Worm (Caenorhabditis elegans) whole organism, L4 larva: ENCODE results near the gene mig-21.

Source experiments
- F44E2.7 ChIP-seq: fragments of 200-800 bp; sonication (Bioruptor generic); IDR thresholded peaks from 2 replicates; pipeline ENCODE4 v2.1.2; 2022; ENCODE audit warnings: missing genetic modification characterization, missing compliant biosample characterization
- R02D3.7 ChIP-seq: fragments of 150-350 bp; sonication (generic microtip); optimal IDR thresholded peaks from 3 replicates; lab custom pipeline; 2014; ENCODE audit warnings: missing biosample characterization, missing genetic modification characterization
- Y105C5A.15 ChIP-seq: fragments of 200-800 bp; sonication (Bioruptor generic); IDR thresholded peaks from 2 replicates; pipeline ENCODE4 v1.3.6; 2022; ENCODE audit warnings: missing genetic modification characterization, missing compliant biosample characterization
- Y75B8A.6 ChIP-seq: fragments of 200-800 bp; sonication (Bioruptor generic); IDR thresholded peaks from 2 replicates; pipeline ENCODE4 v1.3.6; 2022; ENCODE audit warnings: missing genetic modification reagents, missing genetic modification characterization, missing compliant biosample characterization
- ZK337.2 ChIP-seq: fragments of 200-800 bp; sonication (Bioruptor generic); IDR thresholded peaks from 2 replicates; pipeline ENCODE4 v1.3.6; 2022; ENCODE audit warnings: missing genetic modification reagents, missing genetic modification characterization, missing compliant biosample characterization
- ZK546.5 ChIP-seq, 2 experiments: sonication (generic microtip); optimal IDR thresholded peaks; 2 replicates each; lab custom pipeline; 2017; ENCODE audit warnings: missing biosample characterization in 2 of 2, missing genetic modification characterization in 2 of 2
- aly-2 ChIP-seq: sonication (generic microtip); optimal IDR thresholded peaks from 2 replicates; lab custom pipeline; 2018; ENCODE audit warnings: missing biosample characterization, missing genetic modification characterization
- ama-1 ChIP-seq: fragments of 150-350 bp; optimal IDR thresholded peaks from 2 replicates; lab custom pipeline; 2014; ENCODE audit warnings: inconsistent platforms, mixed read lengths
- arid-1 ChIP-seq: fragments of 200-800 bp; sonication (Bioruptor generic); conservative IDR thresholded peaks from 2 replicates; pipeline ENCODE4 v1.3.6; 2022; ENCODE audit warnings: missing genetic modification reagents, missing genetic modification characterization, missing compliant biosample characterization
- attf-4 ChIP-seq: sonication (generic microtip); optimal IDR thresholded peaks from 3 replicates; lab custom pipeline; 2017; ENCODE audit warnings: missing biosample characterization, missing genetic modification characterization
- ceh-20 ChIP-seq: fragments of 200-800 bp; sonication (Bioruptor generic); IDR thresholded peaks from 2 replicates; pipeline ENCODE4 v1.3.6; 2022; ENCODE audit warnings: missing genetic modification reagents, missing genetic modification characterization, missing compliant biosample characterization
- ceh-32 ChIP-seq: sonication (generic microtip); optimal IDR thresholded peaks from 2 replicates; lab custom pipeline; 2016; ENCODE audit warnings: mild to moderate bottlenecking, missing genetic modification characterization, missing compliant biosample characterization; ENCODE audit not compliant: poor library complexity
- ceh-82 ChIP-seq: sonication (generic microtip); optimal IDR thresholded peaks from 2 replicates; lab custom pipeline; 2017; ENCODE audit warnings: missing biosample characterization, missing genetic modification characterization
- ces-1 ChIP-seq: fragments of 150-350 bp; sonication (generic microtip); optimal IDR thresholded peaks from 4 replicates; lab custom pipeline; 2014; ENCODE audit warnings: missing biosample characterization, missing genetic modification reagents, missing genetic modification characterization
- cey-2 ChIP-seq: sonication (generic microtip); optimal IDR thresholded peaks from 3 replicates; lab custom pipeline; 2017; ENCODE audit warnings: missing genetic modification characterization, mild to moderate bottlenecking, missing compliant biosample characterization, antibody characterized with exemption, borderline replicate concordance; ENCODE audit not compliant: insufficient read depth
- daf-12 ChIP-seq: fragments of 150-350 bp; optimal IDR thresholded peaks from 2 replicates; lab custom pipeline; 2014; ENCODE audit warnings: missing biosample characterization, missing genetic modification reagents, missing genetic modification characterization
- daf-16 ChIP-seq, 3 experiments: sonication (generic microtip); optimal IDR thresholded peaks; 2 replicates each; lab custom pipeline; 2016 to 2017; ENCODE audit warnings: missing genetic modification characterization in 3 of 3, missing genetic modification reagents in 3 of 3, mild to moderate bottlenecking in 2 of 3, missing compliant biosample characterization in 2 of 3, missing biosample characterization in 1 of 3, moderate library complexity in 1 of 3
- dmd-6 ChIP-seq: fragments of 200-800 bp; sonication (Bioruptor generic); IDR thresholded peaks from 2 replicates; pipeline ENCODE4 v1.3.6; 2022; ENCODE audit warnings: missing genetic modification reagents, missing genetic modification characterization, missing compliant biosample characterization
- dmd-9 ChIP-seq: fragments of 200-800 bp; sonication (Bioruptor generic); IDR thresholded peaks from 2 replicates; pipeline ENCODE4 v1.3.6; 2022; ENCODE audit warnings: missing genetic modification reagents, missing genetic modification characterization, missing compliant biosample characterization
- fos-1 ChIP-seq: fragments of 150-350 bp; optimal IDR thresholded peaks from 2 replicates; lab custom pipeline; 2014; ENCODE audit warnings: missing biosample characterization, missing genetic modification characterization
- hlh-11 ChIP-seq: fragments of 200-800 bp; sonication (Bioruptor generic); optimal IDR thresholded peaks from 2 replicates; lab custom pipeline; 2018; ENCODE audit warnings: mild to moderate bottlenecking, missing genetic modification characterization, missing compliant biosample characterization
- lin-1 ChIP-seq: fragments of 200-800 bp; sonication (Bioruptor generic); IDR thresholded peaks from 2 replicates; pipeline ENCODE4 v1.3.6; 2022; ENCODE audit warnings: missing genetic modification reagents, missing genetic modification characterization, missing compliant biosample characterization
- lin-13 ChIP-seq: fragments of 150-350 bp; optimal IDR thresholded peaks from 2 replicates; lab custom pipeline; 2014; ENCODE audit warnings: missing biosample characterization, missing genetic modification reagents, missing genetic modification characterization
- lin-29 ChIP-seq: fragments of 200-800 bp; sonication (Bioruptor generic); IDR thresholded peaks from 2 replicates; pipeline ENCODE4 v1.3.6; 2022; ENCODE audit warnings: missing genetic modification reagents, missing genetic modification characterization, missing compliant biosample characterization
- lir-3 ChIP-seq: sonication (generic microtip); optimal IDR thresholded peaks from 2 replicates; lab custom pipeline; 2016; ENCODE audit warnings: mild to moderate bottlenecking, missing genetic modification characterization, missing compliant biosample characterization
- lsy-2 ChIP-seq, 2 experiments: fragments of 150-350 bp in 1 of 2; sonication (generic microtip) in 1 of 2; optimal IDR thresholded peaks; 2 replicates each; lab custom pipeline; 2014 to 2017; ENCODE audit warnings: missing biosample characterization in 2 of 2, missing genetic modification characterization in 2 of 2
- madf-9 ChIP-seq: fragments of 200-800 bp; sonication (Bioruptor generic); conservative IDR thresholded peaks from 2 replicates; pipeline ENCODE4 v1.3.6; 2022; ENCODE audit warnings: missing genetic modification reagents, missing genetic modification characterization, missing compliant biosample characterization
- mdl-1 ChIP-seq, 2 experiments: fragments of 150-350 bp in 1 of 2; sonication (generic microtip) in 1 of 2; optimal IDR thresholded peaks; 2 replicates each; lab custom pipeline; 2014 to 2017; ENCODE audit warnings: missing biosample characterization in 2 of 2, missing genetic modification characterization in 2 of 2
- mdt-29 ChIP-seq: fragments of 200-800 bp; sonication (Bioruptor generic); IDR thresholded peaks from 2 replicates; pipeline ENCODE4 v1.3.6; 2022; ENCODE audit warnings: missing genetic modification reagents, missing genetic modification characterization, missing compliant biosample characterization
- mes-2 ChIP-seq: sonication (generic microtip); optimal IDR thresholded peaks from 2 replicates; lab custom pipeline; 2016; ENCODE audit warnings: missing genotype, mild to moderate bottlenecking, missing genetic modification characterization, missing compliant biosample characterization; ENCODE audit not compliant: poor library complexity, severe bottlenecking
- nhr-11 ChIP-seq: fragments of 150-350 bp; optimal IDR thresholded peaks from 2 replicates; lab custom pipeline; 2014; ENCODE audit warnings: missing biosample characterization, missing genetic modification characterization
- nhr-111 ChIP-seq: fragments of 200-800 bp; sonication (Bioruptor generic); optimal IDR thresholded peaks from 2 replicates; lab custom pipeline; 2018; ENCODE audit warnings: mild to moderate bottlenecking, missing genetic modification characterization, missing compliant biosample characterization
- nhr-48 ChIP-seq: sonication (generic microtip); optimal IDR thresholded peaks from 2 replicates; lab custom pipeline; 2016; ENCODE audit warnings: mild to moderate bottlenecking, missing genetic modification characterization, missing compliant biosample characterization
- nhr-6 ChIP-seq: fragments of 150-350 bp; optimal IDR thresholded peaks from 2 replicates; lab custom pipeline; 2014; ENCODE audit warnings: missing biosample characterization, missing genetic modification characterization
- nhr-76 ChIP-seq: fragments of 150-350 bp; optimal IDR thresholded peaks from 2 replicates; lab custom pipeline; 2014; ENCODE audit warnings: missing biosample characterization, missing genetic modification characterization
- php-3 ChIP-seq: fragments of 200-800 bp; sonication (Bioruptor generic); IDR thresholded peaks from 2 replicates; pipeline ENCODE4 v1.3.6; 2022; ENCODE audit warnings: missing genetic modification reagents, missing genetic modification characterization, missing compliant biosample characterization
- rbr-2 ChIP-seq: sonication (generic microtip); optimal IDR thresholded peaks from 2 replicates; lab custom pipeline; 2016; ENCODE audit warnings: missing genotype, missing genetic modification characterization, missing compliant biosample characterization
- saeg-2 ChIP-seq: fragments of 200-800 bp; sonication (Bioruptor generic); IDR thresholded peaks from 2 replicates; pipeline ENCODE4 v1.3.6; 2022; ENCODE audit warnings: missing genetic modification reagents, missing genetic modification characterization, missing compliant biosample characterization
- sdz-12 ChIP-seq: fragments of 200-800 bp; sonication (Bioruptor generic); optimal IDR thresholded peaks from 2 replicates; lab custom pipeline; 2018; ENCODE audit warnings: mild to moderate bottlenecking, missing genetic modification characterization, missing compliant biosample characterization
- set-16 ChIP-seq: fragments of 200-800 bp; sonication (Bioruptor generic); IDR thresholded peaks from 2 replicates; pipeline ENCODE4 v1.3.6; 2022; ENCODE audit warnings: missing genetic modification reagents, missing genetic modification characterization, missing compliant biosample characterization
- snpc-1.2 ChIP-seq: fragments of 200-800 bp; sonication (Bioruptor generic); IDR thresholded peaks from 2 replicates; pipeline ENCODE4 v1.3.6; 2022; ENCODE audit warnings: missing genetic modification reagents, missing genetic modification characterization, missing compliant biosample characterization
- tag-97 ChIP-seq: fragments of 200-800 bp; sonication (Bioruptor generic); IDR thresholded peaks from 2 replicates; pipeline ENCODE4 v1.3.6; 2022; ENCODE audit warnings: missing genetic modification characterization, missing compliant biosample characterization
- tra-1 ChIP-seq: fragments of 200-800 bp; sonication (Bioruptor generic); IDR thresholded peaks from 2 replicates; pipeline ENCODE4 v1.3.6; 2022; ENCODE audit warnings: missing genetic modification reagents, missing genetic modification characterization, missing compliant biosample characterization
- unc-39 ChIP-seq: sonication (generic microtip); optimal IDR thresholded peaks from 2 replicates; lab custom pipeline; 2017; ENCODE audit warnings: missing biosample characterization, missing genetic modification characterization
- zag-1 ChIP-seq: fragments of 150-350 bp; optimal IDR thresholded peaks from 2 replicates; lab custom pipeline; 2014; ENCODE audit warnings: missing biosample characterization, missing genetic modification characterization
- zfp-3 ChIP-seq: fragments of 200-800 bp; sonication (Bioruptor generic); conservative IDR thresholded peaks from 2 replicates; pipeline ENCODE4 v1.3.6; 2022; ENCODE audit warnings: missing genetic modification reagents, missing genetic modification characterization, missing compliant biosample characterization
- zip-11 ChIP-seq: fragments of 200-800 bp; sonication (Bioruptor generic); IDR thresholded peaks from 2 replicates; pipeline ENCODE4 v1.3.6; 2022; ENCODE audit warnings: missing genetic modification characterization, missing compliant biosample characterization
- ztf-11 ChIP-seq: fragments of 150-350 bp; optimal IDR thresholded peaks from 2 replicates; lab custom pipeline; 2014; ENCODE audit warnings: missing biosample characterization, missing genetic modification characterization
- ztf-7 ChIP-seq: fragments of 150-350 bp; optimal IDR thresholded peaks from 2 replicates; lab custom pipeline; 2014; ENCODE audit warnings: missing biosample characterization, missing genetic modification characterization

Gene mig-21

ce11 chrIII:5838159-5839046 is 39.8 kb downstream of the mig-21 start (continued):
- peak; percentile 81 for TF ChIP-seq nhr-48 (tag; lab: Kevin White, UChicago)
- no peak for TF ChIP-seq ZK546.5 (tag; optimal IDR thresholded peaks at IDR 0.05; lab: Kevin White, UChicago)
- TF ChIP-seq php-3, result peak; percentile 87
- TF ChIP-seq daf-12 (tag; lab: Kevin White, UChicago), result no peak
- TF ChIP-seq lin-13 (GFP tag; lab: Kevin White, UChicago), result no peak
- TF ChIP-seq nhr-11 (tag; lab: Kevin White, UChicago), result no peak
- no peak for TF ChIP-seq zag-1
- no peak for TF ChIP-seq rbr-2 (tag; lab: Kevin White, UChicago)
- no peak for TF ChIP-seq fos-1 (tag; lab: Kevin White, UChicago)
- TF ChIP-seq aly-2 (tag; lab: Kevin White, UChicago), result no peak
- TF ChIP-seq unc-39 (tag; lab: Kevin White, UChicago), result no peak
- TF ChIP-seq snpc-1.2 (GFP tag; lab: Robert Waterston, UW), result no peak
- TF ChIP-seq zfp-3 (GFP tag; lab: Robert Waterston, UW), result 0 out of 2 replicates have a peak, but pooled peaks have one; percentile 31
- TF ChIP-seq ceh-32 (tag; lab: Kevin White, UChicago), result no peak
- no peak for TF ChIP-seq lin-29 (GFP tag; lab: Robert Waterston, UW)
- TF ChIP-seq ama-1 (lab: Kevin White, UChicago), result peak; percentile 33
- no peak for TF ChIP-seq lir-3 (tag; lab: Kevin White, UChicago)
- no peak for TF ChIP-seq sdz-12
- TF ChIP-seq R02D3.7 (tag; lab: Kevin White, UChicago), result no peak
- TF ChIP-seq ceh-82, result no peak
- TF ChIP-seq Y75B8A.6 (GFP tag; lab: Robert Waterston, UW), result no peak
- peak; percentile 55 to 58 for TF ChIP-seq lsy-2 (tag; optimal IDR thresholded peaks at IDR 0.05; lab: Kevin White, UChicago)
- TF ChIP-seq ceh-20, result no peak; the same call in 1 of the 2 replicates
- TF ChIP-seq ZK337.2 (GFP tag; lab: Robert Waterston, UW), result no peak
- TF ChIP-seq ces-1 (GFP tag; lab: Kevin White, UChicago), result no peak
- no peak for TF ChIP-seq attf-4
- TF ChIP-seq dmd-9 (GFP tag; lab: Robert Waterston, UW), result no peak
- peak; percentile 70 to 93 for TF ChIP-seq mdl-1 (tag; optimal IDR thresholded peaks at IDR 0.05; lab: Kevin White, UChicago)
- no peak for TF ChIP-seq mdt-29 (GFP tag; lab: Robert Waterston, UW)
- TF ChIP-seq tra-1, result peak; percentile 58; the same call in 1 of the 2 replicates
- no peak for TF ChIP-seq saeg-2 (GFP tag; lab: Robert Waterston, UW)
- TF ChIP-seq zip-11, result no peak
- no peak for TF ChIP-seq ztf-7
- peak; percentile 93 for TF ChIP-seq hlh-11
- TF ChIP-seq arid-1 (GFP tag; lab: Robert Waterston, UW), result no peak
- no peak for TF ChIP-seq madf-9 (GFP tag; lab: Robert Waterston, UW)
- TF ChIP-seq daf-16 (GFP tag; optimal IDR thresholded peaks at IDR 0.05; lab: Kevin White, UChicago), result peak in 1 of 2 experiments; percentile 60
- TF ChIP-seq daf-16 (tag; optimal IDR thresholded peaks at IDR 0.05; lab: Kevin White, UChicago), result peak; percentile 82
- TF ChIP-seq lin-1 (GFP tag; lab: Robert Waterston, UW), result 0 out of 2 replicates have a peak, but pooled peaks have one; percentile 24
- TF ChIP-seq Y105C5A.15 (GFP tag; lab: Robert Waterston, UW), result no peak
- TF ChIP-seq mes-2 (tag; lab: Kevin White, UChicago), result peak; percentile 30
- TF ChIP-seq cey-2 (tag; lab: Kevin White, UChicago), result peak; percentile 9
- no peak for TF ChIP-seq tag-97 (GFP tag; lab: Robert Waterston, UW)
- no peak for TF ChIP-seq nhr-111 (GFP tag; lab: Kevin White, UChicago)
- TF ChIP-seq nhr-6 (tag; lab: Kevin White, UChicago), result peak; percentile 67
- TF ChIP-seq set-16 (GFP tag; lab: Robert Waterston, UW), result no peak
- peak; percentile 95 for TF ChIP-seq dmd-6 (GFP tag; lab: Robert Waterston, UW)
- TF ChIP-seq ztf-11 (tag; lab: Kevin White, UChicago), result no peak
- no peak for TF ChIP-seq nhr-76 (tag; lab: Kevin White, UChicago)
- TF ChIP-seq F44E2.7, result no peak
